Worm (Caenorhabditis elegans) whole organism, L3 larva: ENCODE measurements around the gene ZK945.6.

Source experiments
- R02D3.7 ChIP-seq: fragments of 150-350 bp; optimal IDR thresholded peaks from 2 replicates; lab custom pipeline; 2014; ENCODE audit warnings: missing biosample characterization, missing genetic modification characterization
- ZK546.5 ChIP-seq: sonication (generic microtip); optimal IDR thresholded peaks from 2 replicates; lab custom pipeline; 2017; ENCODE audit warnings: missing biosample characterization, missing genetic modification characterization
- aly-2 ChIP-seq: fragments of 150-350 bp; optimal IDR thresholded peaks from 2 replicates; lab custom pipeline; 2014; ENCODE audit warnings: missing biosample characterization, missing genetic modification characterization
- ceh-16 ChIP-seq: sonication (generic microtip); optimal IDR thresholded peaks from 2 replicates; lab custom pipeline; 2017; ENCODE audit warnings: missing biosample characterization, missing genetic modification characterization
- ceh-28 ChIP-seq: fragments of 150-350 bp; optimal IDR thresholded peaks from 2 replicates; lab custom pipeline; 2014; ENCODE audit warnings: missing biosample characterization, missing genetic modification reagents, missing genetic modification characterization
- ceh-9 ChIP-seq: sonication (generic microtip); optimal IDR thresholded peaks from 2 replicates; lab custom pipeline; 2018; ENCODE audit warnings: missing biosample characterization, missing genetic modification characterization
- daf-12 ChIP-seq: fragments of 150-350 bp; optimal IDR thresholded peaks from 2 replicates; lab custom pipeline; 2014; ENCODE audit warnings: missing biosample characterization, missing genetic modification reagents, missing genetic modification characterization
- egl-27 ChIP-seq: sonication (generic microtip); optimal IDR thresholded peaks from 4 replicates; lab custom pipeline; 2017; ENCODE audit warnings: missing biosample characterization, missing genetic modification reagents, missing genetic modification characterization
- egl-5 ChIP-seq: fragments of 150-350 bp; optimal IDR thresholded peaks from 2 replicates; lab custom pipeline; 2017; ENCODE audit warnings: missing biosample characterization, missing genetic modification reagents, missing genetic modification characterization, inconsistent platforms
- elt-1 ChIP-seq: fragments of 150-350 bp; optimal IDR thresholded peaks from 2 replicates; lab custom pipeline; 2014; ENCODE audit warnings: missing biosample characterization, missing genetic modification characterization
- elt-2 ChIP-seq: sonication (generic microtip); optimal IDR thresholded peaks from 2 replicates; lab custom pipeline; 2016; ENCODE audit warnings: missing genetic modification reagents, mild to moderate bottlenecking, missing genetic modification characterization, missing compliant biosample characterization
- elt-3 ChIP-seq, 3 experiments: fragments of 150-350 bp in 1 of 3; sonication (generic microtip) in 2 of 3; optimal IDR thresholded peaks; 2 replicates in 2 of 3; 4 replicates in 1 of 3; lab custom pipeline; 2014 to 2017; ENCODE audit warnings: missing biosample characterization in 3 of 3, missing genetic modification characterization in 3 of 3
- eor-1 ChIP-seq, 2 experiments: fragments of 150-350 bp; optimal IDR thresholded peaks; 2 replicates each; lab custom pipeline; 2014 to 2018; ENCODE audit warnings: missing biosample characterization in 2 of 2, missing genetic modification characterization in 2 of 2
- fkh-10 ChIP-seq: sonication (generic microtip); optimal IDR thresholded peaks from 2 replicates; lab custom pipeline; 2017; ENCODE audit warnings: missing biosample characterization, missing genetic modification reagents, missing genetic modification characterization
- jun-1 ChIP-seq: fragments of 150-350 bp; optimal IDR thresholded peaks from 2 replicates; lab custom pipeline; 2014; ENCODE audit warnings: missing biosample characterization, missing genetic modification reagents, missing genetic modification characterization
- lin-39 ChIP-seq: fragments of 150-350 bp; optimal IDR thresholded peaks from 2 replicates; lab custom pipeline; 2018; ENCODE audit warnings: missing biosample characterization, missing genetic modification reagents, missing genetic modification characterization
- lsy-12 ChIP-seq: sonication (generic microtip); optimal IDR thresholded peaks from 2 replicates; lab custom pipeline; 2016; ENCODE audit warnings: mild to moderate bottlenecking, missing genetic modification characterization, missing compliant biosample characterization
- mdl-1 ChIP-seq: fragments of 150-350 bp; optimal IDR thresholded peaks from 2 replicates; lab custom pipeline; 2014; ENCODE audit warnings: missing biosample characterization, missing genetic modification characterization
- nfya-1 ChIP-seq: sonication (generic microtip); optimal IDR thresholded peaks from 2 replicates; lab custom pipeline; 2017; ENCODE audit warnings: missing genetic modification characterization, mild to moderate bottlenecking, missing compliant biosample characterization, antibody characterized with exemption, moderate library complexity; ENCODE audit not compliant: insufficient read depth
- nhr-11 ChIP-seq: fragments of 150-350 bp; optimal IDR thresholded peaks from 2 replicates; lab custom pipeline; 2014; ENCODE audit warnings: missing biosample characterization, missing genetic modification characterization
- nhr-12 ChIP-seq: fragments of 150-350 bp; optimal IDR thresholded peaks from 2 replicates; lab custom pipeline; 2014; ENCODE audit warnings: missing biosample characterization, missing genetic modification characterization
- nhr-23 ChIP-seq: fragments of 150-350 bp; optimal IDR thresholded peaks from 2 replicates; lab custom pipeline; 2014; ENCODE audit warnings: missing biosample characterization, missing genetic modification reagents, missing genetic modification characterization
- nhr-237 ChIP-seq: fragments of 150-350 bp; optimal IDR thresholded peaks from 2 replicates; lab custom pipeline; 2014; ENCODE audit warnings: missing biosample characterization, missing genetic modification characterization
- nhr-25 ChIP-seq: sonication (generic microtip); optimal IDR thresholded peaks from 2 replicates; lab custom pipeline; 2017; ENCODE audit warnings: missing biosample characterization, missing genetic modification characterization
- nhr-43 ChIP-seq: sonication (generic microtip); optimal IDR thresholded peaks from 2 replicates; lab custom pipeline; 2016; ENCODE audit warnings: mild to moderate bottlenecking, missing genetic modification characterization, missing compliant biosample characterization; ENCODE audit not compliant: poor library complexity, severe bottlenecking
- nhr-67 ChIP-seq: fragments of 150-350 bp; optimal IDR thresholded peaks from 2 replicates; lab custom pipeline; 2014; ENCODE audit warnings: missing biosample characterization, missing genetic modification characterization
- nhr-76 ChIP-seq: fragments of 150-350 bp; sonication (generic microtip); optimal IDR thresholded peaks from 5 replicates; lab custom pipeline; 2014; ENCODE audit warnings: missing biosample characterization, missing genetic modification characterization
- nhr-77 ChIP-seq: fragments of 150-350 bp; optimal IDR thresholded peaks from 2 replicates; lab custom pipeline; 2014; ENCODE audit warnings: missing biosample characterization, missing genetic modification characterization
- pha-4 ChIP-seq: fragments of 150-350 bp; optimal IDR thresholded peaks from 2 replicates; lab custom pipeline; 2014; ENCODE audit warnings: missing biosample characterization, missing genetic modification reagents, missing genetic modification characterization
- pqm-1 ChIP-seq: fragments of 150-350 bp; optimal IDR thresholded peaks from 2 replicates; lab custom pipeline; 2017; ENCODE audit warnings: missing biosample characterization, missing genetic modification characterization, inconsistent platforms
- snpc-4 ChIP-seq: fragments of 150-350 bp; optimal IDR thresholded peaks from 2 replicates; lab custom pipeline; 2014; ENCODE audit warnings: missing biosample characterization, missing genetic modification characterization
- tbx-2 ChIP-seq: sonication (generic microtip); optimal IDR thresholded peaks from 2 replicates; lab custom pipeline; 2016; ENCODE audit warnings: mild to moderate bottlenecking, missing genetic modification characterization, missing compliant biosample characterization
- unc-62 ChIP-seq: fragments of 150-350 bp; sonication (generic microtip); optimal IDR thresholded peaks from 4 replicates; lab custom pipeline; 2014; ENCODE audit warnings: missing biosample characterization, missing genetic modification reagents, missing genetic modification characterization
- ztf-11 ChIP-seq: fragments of 150-350 bp; optimal IDR thresholded peaks from 2 replicates; lab custom pipeline; 2014; ENCODE audit warnings: missing biosample characterization, missing genetic modification characterization

ZK945.6 gene

DNA sequence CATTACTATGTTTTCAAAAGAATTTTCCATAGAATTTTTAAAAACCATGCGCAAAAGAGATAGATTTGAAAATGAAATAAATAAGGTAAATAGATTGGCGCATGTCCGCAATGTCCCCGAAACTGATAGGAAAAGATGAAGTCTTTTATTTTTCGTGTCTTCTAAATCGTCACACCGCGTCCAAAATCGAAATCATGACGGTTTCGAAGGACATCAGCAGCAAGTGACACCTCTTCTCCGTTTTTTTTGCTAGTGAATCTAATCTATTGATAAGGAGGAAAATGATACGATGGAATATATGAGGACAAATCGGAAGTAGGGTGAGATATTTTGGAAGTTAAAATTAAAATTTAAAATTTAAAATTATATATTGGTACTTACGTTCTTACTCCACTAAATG is 32.8 kb downstream of the ZK945.6 start:
- TF ChIP-seq snpc-4 (no peak), pha-4 (no peak), elt-3 (tag; optimal IDR thresholded peaks at IDR 0.05; lab: Kevin White, UChicago) (peak in 2 of 3 experiments; percentile 71 to 92), nhr-76 (tag; lab: Kevin White, UChicago) (no peak), lin-39 (no peak)

DNA sequence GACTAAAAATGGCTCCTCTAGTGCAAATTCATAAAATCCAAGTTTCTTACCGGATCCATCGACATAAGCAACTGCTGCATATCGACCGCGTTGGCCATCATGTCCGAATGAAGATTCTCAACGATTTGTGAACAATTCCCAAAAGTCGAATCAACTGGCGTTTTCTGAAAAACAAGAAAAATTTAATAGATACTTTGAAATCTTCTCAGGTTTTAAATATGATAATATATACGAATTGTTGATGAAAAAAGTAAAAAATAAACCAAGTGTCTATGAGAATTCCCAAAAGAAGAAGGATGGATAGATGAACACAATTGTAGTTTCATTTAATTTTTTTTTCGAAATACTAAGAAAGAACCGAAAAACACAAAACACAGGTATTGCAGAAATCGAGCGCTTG is 39.0 kb downstream of the ZK945.6 start, which contains the start of gene die-1:
TSS of gene die-1 (minus strand) at position 101 of the 400 bp plus-strand sequence.
- TF ChIP-seq jun-1 (tag; lab: Kevin White, UChicago) = no peak
- TF ChIP-seq egl-27 = no peak
- no peak for TF ChIP-seq nhr-77 (tag; lab: Kevin White, UChicago)
- no peak for TF ChIP-seq daf-12 (tag; lab: Kevin White, UChicago)
- TF ChIP-seq ceh-16 (tag; lab: Kevin White, UChicago) = no peak
- no peak for TF ChIP-seq nhr-12
- no peak for TF ChIP-seq elt-1 (tag; lab: Kevin White, UChicago)
- no peak for TF ChIP-seq nhr-43
- TF ChIP-seq R02D3.7 (tag; lab: Kevin White, UChicago) = no peak
- TF ChIP-seq lsy-12 (tag; lab: Kevin White, UChicago) = no peak
- no peak for TF ChIP-seq nhr-67 (tag; lab: Kevin White, UChicago)
- TF ChIP-seq nfya-1 (tag; lab: Kevin White, UChicago) = no peak
- no peak for TF ChIP-seq ceh-9
- no peak for TF ChIP-seq elt-2
- TF ChIP-seq nhr-237 (tag; lab: Kevin White, UChicago) = no peak
- no peak for TF ChIP-seq snpc-4
- TF ChIP-seq, all 47 proteins: peak for 0

DNA sequence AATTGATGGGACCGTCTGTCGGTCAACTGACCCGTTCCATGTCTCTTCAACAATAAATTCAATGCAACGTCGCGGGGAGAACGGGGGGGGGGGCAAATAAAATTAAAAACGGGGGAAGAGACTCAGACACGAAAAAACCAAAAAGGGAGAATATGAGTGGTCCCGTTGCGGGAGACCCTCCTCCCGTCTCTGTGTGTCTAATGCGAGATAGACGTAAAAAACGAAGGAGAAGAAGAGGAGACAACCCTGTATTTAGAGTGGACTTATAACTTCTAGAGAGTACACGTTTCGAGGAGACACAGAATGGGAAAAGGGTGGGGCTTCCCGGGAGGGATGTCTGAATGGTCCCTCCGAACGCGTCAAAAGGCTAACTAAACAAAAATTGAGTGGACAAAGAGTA is 41.3 kb downstream of the ZK945.6 start:
- TF ChIP-seq nhr-11 (tag; lab: Kevin White, UChicago) = no peak
- no peak for TF ChIP-seq ceh-28 (tag; lab: Kevin White, UChicago)
- no peak for TF ChIP-seq lsy-12 (tag; lab: Kevin White, UChicago)
- TF ChIP-seq eor-1 (tag; optimal IDR thresholded peaks at IDR 0.05; lab: Kevin White, UChicago) = no peak

ce11 chrII:10060508-10060907 is 46.3 kb downstream of the ZK945.6 start, which contains the start of gene stg-1:
TSS of gene stg-1 (minus strand) at chrII:10060660.
- no peak for TF ChIP-seq lin-39
- no peak for TF ChIP-seq jun-1 (tag; lab: Kevin White, UChicago)
- no peak for TF ChIP-seq ZK546.5
- TF ChIP-seq aly-2 (tag; lab: Kevin White, UChicago) = no peak
- no peak for TF ChIP-seq ztf-11 (tag; lab: Kevin White, UChicago)
- TF ChIP-seq tbx-2 (tag; lab: Kevin White, UChicago) = no peak
- TF ChIP-seq nhr-76 (tag; lab: Kevin White, UChicago) = no peak
- no peak for TF ChIP-seq egl-5 (tag; lab: Kevin White, UChicago)
- TF ChIP-seq mdl-1 = no peak
- no peak for TF ChIP-seq nhr-25 (tag; lab: Kevin White, UChicago)
- TF ChIP-seq pha-4 = no peak
- no peak for TF ChIP-seq daf-12 (tag; lab: Kevin White, UChicago)
- no peak for TF ChIP-seq nhr-237 (tag; lab: Kevin White, UChicago)
- TF ChIP-seq fkh-10 (GFP tag; lab: Kevin White, UChicago) = no peak
- no peak for TF ChIP-seq pqm-1 (tag; lab: Kevin White, UChicago)
- no peak for TF ChIP-seq nhr-23 (tag; lab: Kevin White, UChicago)

- TF ChIP-seq unc-62 (GFP tag; lab: Kevin White, UChicago) (no peak), jun-1 (tag; lab: Kevin White, UChicago) (no peak), elt-1 (tag; lab: Kevin White, UChicago) (no peak), pqm-1 (tag; lab: Kevin White, UChicago) (no peak), daf-12 (tag; lab: Kevin White, UChicago) (no peak), ceh-28 (tag; lab: Kevin White, UChicago) (no peak), pha-4 (no peak)
Measured at ce11 chrII:10056545-10057038, 50.2 kb downstream of the ZK945.6 start, which contains the start of gene C18D1.2. TSS of gene C18D1.2 (plus strand) at chrII:10056988.
